Worm (Caenorhabditis elegans) whole organism, midembryonic: Measurements from ENCODE around the gene clec-170.

Source experiments
- T22C8.4 ChIP-seq: fragments of 200-800 bp; sonication (Bioruptor generic); IDR thresholded peaks from 2 replicates; pipeline ENCODE4 v1.3.6; 2022; ENCODE audit warnings: missing genetic modification characterization, missing compliant biosample characterization
- cog-1 ChIP-seq: sonication (generic microtip); optimal IDR thresholded peaks from 2 replicates; lab custom pipeline; 2016; ENCODE audit warnings: missing genetic modification characterization, missing compliant biosample characterization
- flt-1 ChIP-seq: fragments of 200-800 bp; sonication (Bioruptor generic); IDR thresholded peaks from 2 replicates; pipeline ENCODE4 v1.3.6; 2022; ENCODE audit warnings: missing genetic modification characterization, missing compliant biosample characterization
- klf-2 ChIP-seq: fragments of 200-800 bp; sonication (Bioruptor generic); conservative IDR thresholded peaks from 2 replicates; pipeline ENCODE4 v1.3.6; 2022; ENCODE audit warnings: missing genetic modification reagents, missing genetic modification characterization, missing compliant biosample characterization
- med-1 ChIP-seq: sonication (generic microtip); optimal IDR thresholded peaks from 2 replicates; lab custom pipeline; 2017; ENCODE audit warnings: missing genetic modification characterization, mild to moderate bottlenecking, missing compliant biosample characterization, antibody characterized with exemption, missing genetic modification reagents; ENCODE audit not compliant: insufficient read depth
- ref-1 ChIP-seq: fragments of 200-800 bp; sonication (Bioruptor generic); conservative IDR thresholded peaks from 2 replicates; pipeline ENCODE4 v1.3.6; 2022; ENCODE audit warnings: missing genetic modification reagents, missing genetic modification characterization, missing compliant biosample characterization
- ztf-29 ChIP-seq: fragments of 200-800 bp; sonication (Bioruptor generic); IDR thresholded peaks from 2 replicates; pipeline ENCODE4 v1.3.6; 2022; ENCODE audit warnings: missing genetic modification reagents, missing genetic modification characterization, missing compliant biosample characterization

DNA sequence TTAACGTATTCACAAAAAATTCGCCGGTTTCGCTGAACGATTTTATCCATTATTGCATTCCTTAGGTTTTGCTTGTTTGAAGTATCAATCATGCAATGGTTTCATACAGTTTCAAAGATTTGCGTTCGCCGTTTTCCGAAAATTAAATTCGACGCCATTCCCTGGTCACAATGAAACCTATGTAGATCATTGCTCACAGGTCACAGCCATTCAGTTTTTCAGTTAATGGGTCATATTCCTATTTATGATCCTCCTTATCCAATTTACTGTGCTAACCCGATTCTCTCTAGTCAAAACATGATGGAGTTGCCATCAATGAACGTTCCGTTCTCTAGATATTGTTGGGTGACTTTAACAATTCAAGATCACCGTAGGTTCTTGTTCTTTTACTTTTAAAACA, 1.7 kb upstream of the clec-170 start, which contains the start of gene F38A1.13:
- TF ChIP-seq T22C8.4 (no peak), cog-1 (tag; lab: Kevin White, UChicago) (no peak), ztf-29 (no peak), ref-1 (GFP tag; lab: Robert Waterston, UW) (no peak), flt-1 (GFP tag; lab: Robert Waterston, UW) (no peak), klf-2 (no peak), med-1 (no peak)
